Worm (Caenorhabditis elegans): Measurements from ENCODE around the gene F32D8.2.

ce11 chrV:10903748-10904147, 20.2 kb downstream of the F32D8.2 start, which contains the start of gene F32D8.15:
- TF ChIP-seq tbx-2 (tag; optimal IDR thresholded peaks at IDR 0.05): no peak
- no peak for TF ChIP-seq nhr-11 (tag; optimal IDR thresholded peaks at IDR 0.05)
- TF ChIP-seq rnt-1 (tag; optimal IDR thresholded peaks at IDR 0.05): no peak
